Worm (Caenorhabditis elegans): ENCODE measurements around the gene H23N18.5.

DNA sequence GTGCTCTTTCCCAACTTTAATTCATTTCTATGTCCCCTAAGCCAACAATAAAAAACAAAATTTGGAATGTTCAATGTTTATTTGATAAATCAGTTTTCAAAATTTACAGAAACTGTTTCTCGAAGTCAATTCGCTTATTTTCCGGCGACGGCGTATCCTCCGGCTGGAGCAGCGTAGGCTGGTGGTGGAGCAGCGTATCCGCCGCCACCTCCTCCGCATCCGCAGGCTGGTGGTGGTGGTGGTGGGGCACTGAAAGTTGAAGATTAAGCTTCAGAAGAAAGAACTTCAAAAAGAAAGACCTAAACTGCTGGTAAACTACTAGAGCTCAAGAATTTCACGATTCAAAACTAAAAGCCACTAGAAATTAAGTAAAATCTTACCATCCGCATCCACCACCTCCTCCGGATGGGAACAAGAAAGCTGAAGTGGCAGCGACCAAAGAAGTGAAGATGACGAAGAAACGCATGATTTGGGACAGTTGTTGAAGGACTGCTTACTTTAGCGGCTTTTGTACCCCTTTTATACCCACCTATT lies 6.0 kb upstream of the H23N18.5 start, which contains the start of gene C02E7.7:
- no peak for TF ChIP-seq B0019.2 (GFP tag; conservative IDR thresholded peaks at IDR 0.05)
- no peak for TF ChIP-seq hsf-1 (GFP tag; IDR thresholded peaks at IDR 0.05)
- TF ChIP-seq tbx-9 (tag; optimal IDR thresholded peaks at IDR 0.05; ENCODE audit: borderline replicate concordance), result no peak

All from whole organism, young adult.